Worm (Caenorhabditis elegans) whole organism, L4 larva: Measurements from ENCODE around the gene C42D4.19.
A peak's percentile ranks its signal among the peaks of the same experiment; 100 is the strongest.

Experiments used
- ZK546.5 ChIP-seq, 2 experiments: sonication (generic microtip); optimal IDR thresholded peaks; 2 replicates each; lab custom pipeline; 2017; ENCODE audit warnings: missing biosample characterization in 2 of 2, missing genetic modification characterization in 2 of 2
- ama-1 ChIP-seq: fragments of 150-350 bp; optimal IDR thresholded peaks from 2 replicates; lab custom pipeline; 2014; ENCODE audit warnings: inconsistent platforms, mixed read lengths
- ceh-82 ChIP-seq: sonication (generic microtip); optimal IDR thresholded peaks from 2 replicates; lab custom pipeline; 2017; ENCODE audit warnings: missing biosample characterization, missing genetic modification characterization
- daf-12 ChIP-seq: fragments of 150-350 bp; optimal IDR thresholded peaks from 2 replicates; lab custom pipeline; 2014; ENCODE audit warnings: missing biosample characterization, missing genetic modification reagents, missing genetic modification characterization
- egl-27 ChIP-seq: sonication (generic microtip); optimal IDR thresholded peaks from 3 replicates; lab custom pipeline; 2017; ENCODE audit warnings: missing biosample characterization, missing genetic modification reagents, missing genetic modification characterization
- lin-13 ChIP-seq: fragments of 150-350 bp; optimal IDR thresholded peaks from 2 replicates; lab custom pipeline; 2014; ENCODE audit warnings: missing biosample characterization, missing genetic modification reagents, missing genetic modification characterization
- mep-1 ChIP-seq: fragments of 150-350 bp; sonication (generic microtip); optimal IDR thresholded peaks from 3 replicates; lab custom pipeline; 2014; ENCODE audit warnings: missing biosample characterization, missing genetic modification characterization
- nhr-25 ChIP-seq: sonication (generic microtip); optimal IDR thresholded peaks from 2 replicates; lab custom pipeline; 2017; ENCODE audit warnings: missing genetic modification characterization, mild to moderate bottlenecking, missing compliant biosample characterization, antibody characterized with exemption, moderate library complexity, borderline replicate concordance; ENCODE audit not compliant: insufficient read depth
- nhr-28 ChIP-seq: fragments of 150-350 bp; optimal IDR thresholded peaks from 2 replicates; lab custom pipeline; 2014; ENCODE audit warnings: missing biosample characterization, missing genetic modification characterization
- nhr-76 ChIP-seq: fragments of 150-350 bp; optimal IDR thresholded peaks from 2 replicates; lab custom pipeline; 2014; ENCODE audit warnings: missing biosample characterization, missing genetic modification characterization
- pqm-1 ChIP-seq: sonication (generic microtip); optimal IDR thresholded peaks from 2 replicates; lab custom pipeline; 2017; ENCODE audit warnings: missing biosample characterization, missing genetic modification characterization
- snpc-4 ChIP-seq: fragments of 150-350 bp; optimal IDR thresholded peaks from 2 replicates; lab custom pipeline; 2014; ENCODE audit warnings: missing biosample characterization, missing genetic modification characterization
- unc-62 ChIP-seq, 3 experiments: fragments of 150-350 bp in 1 of 3; sonication (generic microtip); optimal IDR thresholded peaks in 2 of 3; peaks in 1 of 3; 1 replicate in 1 of 3; 2 replicates in 2 of 3; lab custom pipeline; 2014 to 2017; ENCODE audit warnings: missing biosample characterization in 3 of 3, missing genetic modification characterization in 3 of 3, missing genetic modification reagents in 3 of 3, missing genotype in 1 of 3

DNA sequence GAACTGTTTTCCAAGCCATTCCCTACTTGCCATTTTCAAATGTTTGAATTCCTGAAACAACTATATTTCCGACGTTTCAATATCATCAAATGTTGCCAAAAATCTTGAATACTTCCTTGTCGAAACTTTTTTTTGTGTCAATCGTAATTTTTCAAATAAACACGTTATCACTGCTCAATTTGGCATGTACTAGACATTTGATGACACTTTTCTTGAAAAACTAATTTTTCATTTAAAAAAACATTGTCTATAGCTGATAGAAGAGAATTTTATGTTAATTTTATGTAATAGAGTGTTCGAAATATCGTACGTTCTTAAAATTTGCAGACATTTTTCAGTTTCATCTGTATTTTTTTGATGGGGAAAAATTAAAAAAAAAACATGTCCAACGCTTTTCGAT lies 7.4 kb downstream of the C42D4.19 start:
- TF ChIP-seq snpc-4 (tag; lab: Kevin White, UChicago) (no peak), nhr-25 (tag; lab: Kevin White, UChicago) (no peak), ceh-82 (tag; lab: Kevin White, UChicago) (no peak), nhr-28 (tag; lab: Kevin White, UChicago) (no peak), egl-27 (tag; lab: Kevin White, UChicago) (no peak), unc-62 (GFP tag; optimal IDR thresholded peaks at IDR 0.05 in 1 of 2; lab: Kevin White, UChicago) (peak in 1 of 2 experiments; percentile 4), unc-62 (tag; optimal IDR thresholded peaks at IDR 0.05; lab: Kevin White, UChicago) (no peak), daf-12 (tag; lab: Kevin White, UChicago) (no peak), nhr-76 (tag; lab: Kevin White, UChicago) (no peak), mep-1 (tag; lab: Kevin White, UChicago) (no peak), ZK546.5 (tag; optimal IDR thresholded peaks at IDR 0.05; lab: Kevin White, UChicago) (no peak), ama-1 (lab: Kevin White, UChicago) (no peak), lin-13 (GFP tag; lab: Kevin White, UChicago) (no peak), pqm-1 (tag; lab: Kevin White, UChicago) (no peak)
